Worm (Caenorhabditis elegans) whole organism, mixed stage, embryonic: ENCODE measurements around the gene F23D12.3.

Experiments
- ces-1 ChIP-seq: fragments of 150-350 bp; optimal IDR thresholded peaks from 2 replicates; lab custom pipeline; 2014; ENCODE audit warnings: missing biosample characterization, missing genetic modification reagents, missing genetic modification characterization
- cnd-1 ChIP-seq: fragments of 200-800 bp; sonication (Bioruptor generic); optimal IDR thresholded peaks from 2 replicates; lab custom pipeline; 2018; ENCODE audit warnings: mild to moderate bottlenecking, missing genetic modification characterization, missing compliant biosample characterization
- lsy-2 ChIP-seq: fragments of 150-350 bp; optimal IDR thresholded peaks from 2 replicates; lab custom pipeline; 2014; ENCODE audit warnings: missing biosample characterization, missing genetic modification characterization
- unc-39 ChIP-seq: fragments of 150-350 bp; optimal IDR thresholded peaks from 2 replicates; lab custom pipeline; 2014; ENCODE audit warnings: missing biosample characterization, missing genetic modification characterization

DNA sequence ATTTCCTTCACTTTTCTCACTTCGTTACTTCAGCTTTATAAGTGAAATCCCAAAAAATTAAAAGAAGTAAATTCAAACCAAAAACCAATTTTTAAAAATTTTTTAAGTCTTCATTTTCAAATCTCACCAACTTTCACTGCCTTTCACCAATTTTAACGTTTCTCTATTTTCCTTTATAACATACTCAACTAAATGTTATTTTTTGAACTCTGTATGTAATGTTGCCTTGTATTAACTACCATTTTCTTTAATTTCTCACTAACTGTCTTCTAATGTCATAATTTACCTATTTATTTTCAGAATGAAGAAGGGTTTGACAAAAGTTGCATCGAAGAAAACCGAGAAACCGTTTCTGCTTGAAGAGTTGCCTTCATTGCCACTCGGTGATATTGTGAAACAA is 2.3 kb downstream of the F23D12.3 start, which contains the start of gene F23D12.4:
- TF ChIP-seq ces-1 (GFP tag; lab: Kevin White, UChicago) = no peak
- TF ChIP-seq lsy-2 (tag; lab: Kevin White, UChicago) = no peak
- TF ChIP-seq cnd-1 (tag; lab: Kevin White, UChicago) = no peak
- no peak for TF ChIP-seq unc-39
